Fruit fly (Drosophila melanogaster): ENCODE results near the gene IKKbeta.
A peak's percentile ranks its signal among the peaks of the same experiment; 100 is the strongest.

The IKKbeta gene

dm6 chr3R:16082384-16082783 lies 33.2 kb upstream of the IKKbeta start:
- TF ChIP-seq eg (GFP tag; IDR thresholded peaks at IDR 0.05): peak; percentile 47; the same call in 1 of the 3 replicates
- TF ChIP-seq CG32006 (GFP tag; optimal IDR thresholded peaks at IDR 0.05): peak; percentile 13
- peak; percentile 49 for TF ChIP-seq CG6276 (GFP tag; optimal IDR thresholded peaks at IDR 0.05)
- no peak for TF ChIP-seq CG4318 (GFP tag; optimal IDR thresholded peaks at IDR 0.05)
- TF ChIP-seq CG8119 (GFP tag; IDR thresholded peaks at IDR 0.05): peak; percentile 56; the same call in 2 of the 3 replicates
- TF ChIP-seq CG15336 (GFP tag; IDR thresholded peaks at IDR 0.05): 0 out of 2 replicates have a peak, but pooled peaks have one; percentile 7
- TF ChIP-seq Blimp-1 (GFP tag; optimal IDR thresholded peaks at IDR 0.05): peak; percentile 96
- TF ChIP-seq CG6854 (GFP tag; optimal IDR thresholded peaks at IDR 0.05): peak; percentile 22
- TF ChIP-seq net (GFP tag; optimal IDR thresholded peaks at IDR 0.05): no peak
- TF ChIP-seq dac (GFP tag; optimal IDR thresholded peaks at IDR 0.05): peak; percentile 25

- TF ChIP-seq Hr4 (GFP tag; optimal IDR thresholded peaks at IDR 0.05): peak; percentile 32
- TF ChIP-seq ss (GFP tag; optimal IDR thresholded peaks at IDR 0.05): no peak
- TF ChIP-seq CG3919 (GFP tag; optimal IDR thresholded peaks at IDR 0.05): peak; percentile 33
- TF ChIP-seq net (GFP tag; optimal IDR thresholded peaks at IDR 0.05): no peak
- TF ChIP-seq CG1621 (tag; optimal IDR thresholded peaks at IDR 0.05): no peak
- no peak for TF ChIP-seq CG10631 (GFP tag; optimal IDR thresholded peaks at IDR 0.05)
- peak; percentile 45 for TF ChIP-seq CG32006 (GFP tag; optimal IDR thresholded peaks at IDR 0.05)
- TF ChIP-seq CG34406 (GFP tag; optimal IDR thresholded peaks at IDR 0.05): peak; percentile 10
- no peak for TF ChIP-seq Eip75B (GFP tag; optimal IDR thresholded peaks at IDR 0.05)
- peak; percentile 23 for TF ChIP-seq pdm3 (GFP tag; optimal IDR thresholded peaks at IDR 0.05)
- peak; percentile 75 for TF ChIP-seq Eip78C (GFP tag)
- TF ChIP-seq fkh (GFP tag; optimal IDR thresholded peaks at IDR 0.05): peak; percentile 33
- TF ChIP-seq Lpt (GFP tag; optimal IDR thresholded peaks at IDR 0.05): no peak
- TF ChIP-seq CG6792 (GFP tag; optimal IDR thresholded peaks at IDR 0.05): no peak
- TF ChIP-seq CG6854 (GFP tag; optimal IDR thresholded peaks at IDR 0.05): no peak
- 0 out of 2 replicates have a peak, but pooled peaks have one; percentile 27 for TF ChIP-seq CG15336 (GFP tag; IDR thresholded peaks at IDR 0.05)
- TF ChIP-seq CG31627 (GFP tag; optimal IDR thresholded peaks at IDR 0.05): no peak
- no peak for TF ChIP-seq svp (GFP tag)
- no peak for TF ChIP-seq esn (GFP tag; optimal IDR thresholded peaks at IDR 0.05)
- no peak for TF ChIP-seq Ets96B (tag; optimal IDR thresholded peaks at IDR 0.05)
- no peak for TF ChIP-seq CG6276 (GFP tag; optimal IDR thresholded peaks at IDR 0.05)
- TF ChIP-seq CG16779 (tag; optimal IDR thresholded peaks at IDR 0.05): no peak
- no peak for TF ChIP-seq dac (GFP tag; optimal IDR thresholded peaks at IDR 0.05)
- no peak for TF ChIP-seq topi (GFP tag; optimal IDR thresholded peaks at IDR 0.05)
- no peak for TF ChIP-seq OdsH (GFP tag; optimal IDR thresholded peaks at IDR 0.05)
- no peak for TF ChIP-seq CG3032 (tag; optimal IDR thresholded peaks at IDR 0.05)
- TF ChIP-seq CG10669 (GFP tag; optimal IDR thresholded peaks at IDR 0.05): no peak
Measured at dm6 chr3R:16080942-16081589, 31.8 kb upstream of the IKKbeta start, which contains the start of gene CG32855. Gene CG32855, minus strand, starts transcription at chr3R:16080992.

dm6 chr3R:16078247-16078646 lies 29.0 kb upstream of the IKKbeta start:
- no peak for TF ChIP-seq CG6276 (GFP tag; optimal IDR thresholded peaks at IDR 0.05)
- no peak for TF ChIP-seq pdm3 (GFP tag; optimal IDR thresholded peaks at IDR 0.05)

- no peak for TF ChIP-seq Ets21C (GFP tag; optimal IDR thresholded peaks at IDR 0.05)
- no peak for TF ChIP-seq topi (GFP tag; optimal IDR thresholded peaks at IDR 0.05)
- no peak for TF ChIP-seq esn (GFP tag; optimal IDR thresholded peaks at IDR 0.05)
- no peak for TF ChIP-seq OdsH (GFP tag; optimal IDR thresholded peaks at IDR 0.05)
- no peak for TF ChIP-seq lz (GFP tag; optimal IDR thresholded peaks at IDR 0.05)
- TF ChIP-seq dac (GFP tag; optimal IDR thresholded peaks at IDR 0.05): no peak
- no peak for TF ChIP-seq CG6276 (GFP tag; optimal IDR thresholded peaks at IDR 0.05)
- TF ChIP-seq CG31627 (GFP tag; optimal IDR thresholded peaks at IDR 0.05): no peak
- no peak for TF ChIP-seq Blimp-1 (GFP tag; optimal IDR thresholded peaks at IDR 0.05)
- no peak for TF ChIP-seq fd59A (GFP tag; optimal IDR thresholded peaks at IDR 0.05)
- TF ChIP-seq dsx (GFP tag; optimal IDR thresholded peaks at IDR 0.05; ENCODE audit: poor library complexity, severe bottlenecking): no peak
- no peak for TF ChIP-seq CG8119 (GFP tag; IDR thresholded peaks at IDR 0.05)
- TF ChIP-seq CG11902 (GFP tag; optimal IDR thresholded peaks at IDR 0.05): no peak
- TF ChIP-seq eg (GFP tag; IDR thresholded peaks at IDR 0.05): no peak
- no peak for TF ChIP-seq CG9139 (GFP tag; optimal IDR thresholded peaks at IDR 0.05)
- TF ChIP-seq CG11762 (GFP tag; optimal IDR thresholded peaks at IDR 0.05; ENCODE audit: insufficient read depth): no peak
- no peak for TF ChIP-seq CG16779 (tag; optimal IDR thresholded peaks at IDR 0.05)
- no peak for TF ChIP-seq CG6808 (GFP tag; optimal IDR thresholded peaks at IDR 0.05)
Measured at dm6 chr3R:16074122-16074521, 24.9 kb upstream of the IKKbeta start.
